Fruit fly (Drosophila melanogaster): ENCODE data around the gene CG7024.

Gene CG7024

dm6 chrX:4666650-4667360 lies 38.3 kb upstream of the CG7024 start, which contains the start of gene CG3009 (continued):
- TF ChIP-seq wdn (GFP tag; IDR thresholded peaks at IDR 0.05), result peak; percentile 98
- peak; percentile 95 for TF ChIP-seq fd96Cb (tag; optimal IDR thresholded peaks at IDR 0.05)
- peak; percentile 96 for TF ChIP-seq CG17361 (GFP tag; IDR thresholded peaks at IDR 0.05)
- TF ChIP-seq cad (GFP tag; optimal IDR thresholded peaks at IDR 0.05), result no peak
- peak; percentile 45 for TF ChIP-seq pzg (GFP tag; optimal IDR thresholded peaks at IDR 0.05)
- peak; percentile 67; the same call in 1 of the 2 replicates for TF ChIP-seq dan (GFP tag; IDR thresholded peaks at IDR 0.05)
- TF ChIP-seq CG9932 (GFP tag; IDR thresholded peaks at IDR 0.05), result peak; percentile 99
- peak; percentile 88 for TF ChIP-seq CG8281 (tag; optimal IDR thresholded peaks at IDR 0.05)
- TF ChIP-seq tgo (GFP tag; IDR thresholded peaks at IDR 0.05), result peak; percentile 97
- no peak for TF ChIP-seq CG34224 (GFP tag; IDR thresholded peaks at IDR 0.05; ENCODE audit: partially characterized antibody)
- peak; percentile 92 for TF ChIP-seq Myb (GFP tag; optimal IDR thresholded peaks at IDR 0.05)
- peak; percentile 93 for TF ChIP-seq ftz-f1 (GFP tag; optimal IDR thresholded peaks at IDR 0.05)
- peak; percentile 88 for TF ChIP-seq Lhr (GFP tag; optimal IDR thresholded peaks at IDR 0.05)
- TF ChIP-seq tup (GFP tag; optimal IDR thresholded peaks at IDR 0.05), result peak; percentile 95
- peak; percentile 89 for TF ChIP-seq CG8359 (GFP tag; optimal IDR thresholded peaks at IDR 0.05; ENCODE audit: borderline replicate concordance)
- peak; percentile 97 for TF ChIP-seq disco-r (GFP tag; optimal IDR thresholded peaks at IDR 0.05)
- TF ChIP-seq slp2 (GFP tag; optimal IDR thresholded peaks at IDR 0.05), result peak; percentile 96
- TF ChIP-seq z (GFP tag; IDR thresholded peaks at IDR 0.05), result peak; percentile 77
- peak; percentile 98 for TF ChIP-seq CG34422 (GFP tag; IDR thresholded peaks at IDR 0.05)
- TF ChIP-seq CG12942 (GFP tag; optimal IDR thresholded peaks at IDR 0.05), result peak; percentile 96
- TF ChIP-seq Hsf (GFP tag; optimal IDR thresholded peaks at IDR 0.05), result peak; percentile 98
- peak; percentile 97 for TF ChIP-seq zfh1 (GFP tag; IDR thresholded peaks at IDR 0.05)
- TF ChIP-seq D19A (tag; optimal IDR thresholded peaks at IDR 0.05), result peak; percentile 92
- peak; percentile 98 for TF ChIP-seq Mad (GFP tag; optimal IDR thresholded peaks at IDR 0.05)
- TF ChIP-seq HmgD (GFP tag; optimal IDR thresholded peaks at IDR 0.05), result peak; percentile 98
- peak; percentile 95 for TF ChIP-seq CG11085 (GFP tag; IDR thresholded peaks at IDR 0.05)
- peak; percentile 97 for TF ChIP-seq NFAT (GFP tag; IDR thresholded peaks at IDR 0.05)
- TF ChIP-seq pros (GFP tag; optimal IDR thresholded peaks at IDR 0.05), result peak; percentile 78
- peak; percentile 94 for TF ChIP-seq CG4820 (GFP tag; optimal IDR thresholded peaks at IDR 0.05)
- TF ChIP-seq CoRest (tag; optimal IDR thresholded peaks at IDR 0.05), result peak; percentile 97
- peak; percentile 92 for TF ChIP-seq Bdp1 (GFP tag; optimal IDR thresholded peaks at IDR 0.05)
- peak; percentile 96 for TF ChIP-seq NK7.1 (GFP tag; optimal IDR thresholded peaks at IDR 0.05)
- TF ChIP-seq Fer3 (tag; optimal IDR thresholded peaks at IDR 0.05), result peak; percentile 96
- peak; percentile 93 for TF ChIP-seq Max (GFP tag; optimal IDR thresholded peaks at IDR 0.05)
- peak; percentile 97 for TF ChIP-seq CG7372 (GFP tag; IDR thresholded peaks at IDR 0.05)
- TF ChIP-seq CG30431 (GFP tag; optimal IDR thresholded peaks at IDR 0.05), result peak; percentile 93
- peak; percentile 90 for TF ChIP-seq CG1024 (GFP tag; IDR thresholded peaks at IDR 0.05)
- no peak for TF ChIP-seq HLHmδ (GFP tag; optimal IDR thresholded peaks at IDR 0.05)
- TF ChIP-seq ara (GFP tag; IDR thresholded peaks at IDR 0.05), result peak; percentile 94
- TF ChIP-seq Med (GFP tag), result peak; percentile 100
- peak; percentile 98 for TF ChIP-seq vvl (GFP tag; IDR thresholded peaks at IDR 0.05)
- peak; percentile 88 for TF ChIP-seq trh (GFP tag; optimal IDR thresholded peaks at IDR 0.05)
- TF ChIP-seq crp (GFP tag; optimal IDR thresholded peaks at IDR 0.05), result peak in 1 of 2 experiments; percentile 67
- peak; percentile 97 for TF ChIP-seq HLH3B (GFP tag; IDR thresholded peaks at IDR 0.05)
- TF ChIP-seq so (GFP tag; IDR thresholded peaks at IDR 0.05), result peak; percentile 98
- TF ChIP-seq corto (GFP tag; optimal IDR thresholded peaks at IDR 0.05), result peak; percentile 88
- peak; percentile 95 for TF ChIP-seq CG31224 (GFP tag; IDR thresholded peaks at IDR 0.05)
- TF ChIP-seq Atf-2 (GFP tag; optimal IDR thresholded peaks at IDR 0.05), result peak; percentile 97
- TF ChIP-seq Six4 (GFP tag; optimal IDR thresholded peaks at IDR 0.05), result peak; percentile 95
- TF ChIP-seq CG7987 (GFP tag; optimal IDR thresholded peaks at IDR 0.05), result peak; percentile 94

All from whole organism, embryonic.